Fruit fly (Drosophila melanogaster): ENCODE measurements around the gene ais.

Gene ais

dm6 chr3L:17808597-17809213 lies 4.2 kb upstream of the ais start, which contains the start of gene CG32191 (continued):
- TF ChIP-seq Usf (GFP tag; optimal IDR thresholded peaks at IDR 0.05): no peak
- TF ChIP-seq CG18262 (tag; optimal IDR thresholded peaks at IDR 0.05): no peak
- no peak for TF ChIP-seq H15 (GFP tag; IDR thresholded peaks at IDR 0.05)
- no peak for TF ChIP-seq slou (GFP tag; optimal IDR thresholded peaks at IDR 0.05)
- no peak for TF ChIP-seq tll (GFP tag; optimal IDR thresholded peaks at IDR 0.05)
- TF ChIP-seq chif (GFP tag; optimal IDR thresholded peaks at IDR 0.05): no peak
- TF ChIP-seq lbe (GFP tag; optimal IDR thresholded peaks at IDR 0.05): no peak
- TF ChIP-seq CG9797 (GFP tag; optimal IDR thresholded peaks at IDR 0.05): no peak
- peak; percentile 23 for TF ChIP-seq CG15011 (GFP tag; optimal IDR thresholded peaks at IDR 0.05)
- no peak for TF ChIP-seq twi (tag; optimal IDR thresholded peaks at IDR 0.05)
- TF ChIP-seq Asciz (GFP tag; optimal IDR thresholded peaks at IDR 0.05): peak; percentile 52
- no peak for TF ChIP-seq Scr (GFP tag; IDR thresholded peaks at IDR 0.05; ENCODE audit: partially characterized antibody)
- peak; percentile 20; the same call in 1 of the 2 replicates for TF ChIP-seq sob (GFP tag; IDR thresholded peaks at IDR 0.05)
- no peak for TF ChIP-seq CG3995 (GFP tag; optimal IDR thresholded peaks at IDR 0.05)
- TF ChIP-seq CG10543 (GFP tag; optimal IDR thresholded peaks at IDR 0.05): peak; percentile 44
- TF ChIP-seq BtbVII (GFP tag; optimal IDR thresholded peaks at IDR 0.05): peak; percentile 44
- no peak for TF ChIP-seq B-H1 (GFP tag; IDR thresholded peaks at IDR 0.05)
- TF ChIP-seq CG10274 (GFP tag; optimal IDR thresholded peaks at IDR 0.05): no peak
- no peak for TF ChIP-seq CG31365 (tag; optimal IDR thresholded peaks at IDR 0.05)
- no peak for TF ChIP-seq grn (GFP tag; optimal IDR thresholded peaks at IDR 0.05)
- no peak for TF ChIP-seq Kr (GFP tag; optimal IDR thresholded peaks at IDR 0.05)
- no peak for TF ChIP-seq sna (GFP tag; IDR thresholded peaks at IDR 0.05; ENCODE audit: partially characterized antibody)
- no peak for TF ChIP-seq CG17912 (GFP tag; optimal IDR thresholded peaks at IDR 0.05)
- peak; percentile 59 for TF ChIP-seq Hmr (GFP tag; optimal IDR thresholded peaks at IDR 0.05)
- no peak for TF ChIP-seq grau (tag; optimal IDR thresholded peaks at IDR 0.05)
- no peak for TF ChIP-seq p53 (GFP tag; optimal IDR thresholded peaks at IDR 0.05)
- TF ChIP-seq Xrp1 (GFP tag; IDR thresholded peaks at IDR 0.05): no peak
- no peak for TF ChIP-seq Gsc (GFP tag; IDR thresholded peaks at IDR 0.05)
- no peak for TF ChIP-seq CG14965 (GFP tag; optimal IDR thresholded peaks at IDR 0.05; ENCODE audit: borderline replicate concordance)
- 0 out of 3 replicates have a peak, but pooled peaks have one; percentile 8 for TF ChIP-seq CG2889 (GFP tag; IDR thresholded peaks at IDR 0.05)
- no peak for TF ChIP-seq sd (tag; optimal IDR thresholded peaks at IDR 0.05)
- TF ChIP-seq nau (GFP tag; optimal IDR thresholded peaks at IDR 0.05): peak; percentile 41
- no peak for TF ChIP-seq ato (GFP tag; IDR thresholded peaks at IDR 0.05; ENCODE audit: partially characterized antibody)
- TF ChIP-seq Meics (GFP tag; optimal IDR thresholded peaks at IDR 0.05): peak; percentile 34
- no peak for TF ChIP-seq CG12236 (GFP tag; optimal IDR thresholded peaks at IDR 0.05)
- no peak for TF ChIP-seq CG43689 (GFP tag; IDR thresholded peaks at IDR 0.05)
- TF ChIP-seq CG18599 (GFP tag; optimal IDR thresholded peaks at IDR 0.05): no peak
- TF ChIP-seq Doc3 (GFP tag; IDR thresholded peaks at IDR 0.05; ENCODE audit: partially characterized antibody): no peak
- TF ChIP-seq Bteb2 (GFP tag; optimal IDR thresholded peaks at IDR 0.05): no peak
- TF ChIP-seq CHES-1-like (GFP tag; optimal IDR thresholded peaks at IDR 0.05): no peak
- TF ChIP-seq CG13296 (GFP tag; optimal IDR thresholded peaks at IDR 0.05): peak; percentile 38
- no peak for TF ChIP-seq ken (GFP tag; IDR thresholded peaks at IDR 0.05)
- no peak for TF ChIP-seq org-1 (GFP tag; optimal IDR thresholded peaks at IDR 0.05)
- TF ChIP-seq ase (GFP tag; IDR thresholded peaks at IDR 0.05): no peak
- TF ChIP-seq CG12942 (GFP tag; optimal IDR thresholded peaks at IDR 0.05): no peak
- no peak for TF ChIP-seq CG5953 (GFP tag; IDR thresholded peaks at IDR 0.05)
- TF ChIP-seq CG3281 (GFP tag; optimal IDR thresholded peaks at IDR 0.05): peak; percentile 4
- TF ChIP-seq Ada2b (GFP tag; IDR thresholded peaks at IDR 0.05): no peak
- TF ChIP-seq zen (tag; optimal IDR thresholded peaks at IDR 0.05): no peak
- TF ChIP-seq otp (GFP tag; IDR thresholded peaks at IDR 0.05): no peak

Data from whole organism, embryonic.